Fruit fly (Drosophila melanogaster): ENCODE results near the gene CG13398.
A peak's percentile ranks its signal among the peaks of the same experiment; 100 is the strongest.

CG13398 gene

DNA sequence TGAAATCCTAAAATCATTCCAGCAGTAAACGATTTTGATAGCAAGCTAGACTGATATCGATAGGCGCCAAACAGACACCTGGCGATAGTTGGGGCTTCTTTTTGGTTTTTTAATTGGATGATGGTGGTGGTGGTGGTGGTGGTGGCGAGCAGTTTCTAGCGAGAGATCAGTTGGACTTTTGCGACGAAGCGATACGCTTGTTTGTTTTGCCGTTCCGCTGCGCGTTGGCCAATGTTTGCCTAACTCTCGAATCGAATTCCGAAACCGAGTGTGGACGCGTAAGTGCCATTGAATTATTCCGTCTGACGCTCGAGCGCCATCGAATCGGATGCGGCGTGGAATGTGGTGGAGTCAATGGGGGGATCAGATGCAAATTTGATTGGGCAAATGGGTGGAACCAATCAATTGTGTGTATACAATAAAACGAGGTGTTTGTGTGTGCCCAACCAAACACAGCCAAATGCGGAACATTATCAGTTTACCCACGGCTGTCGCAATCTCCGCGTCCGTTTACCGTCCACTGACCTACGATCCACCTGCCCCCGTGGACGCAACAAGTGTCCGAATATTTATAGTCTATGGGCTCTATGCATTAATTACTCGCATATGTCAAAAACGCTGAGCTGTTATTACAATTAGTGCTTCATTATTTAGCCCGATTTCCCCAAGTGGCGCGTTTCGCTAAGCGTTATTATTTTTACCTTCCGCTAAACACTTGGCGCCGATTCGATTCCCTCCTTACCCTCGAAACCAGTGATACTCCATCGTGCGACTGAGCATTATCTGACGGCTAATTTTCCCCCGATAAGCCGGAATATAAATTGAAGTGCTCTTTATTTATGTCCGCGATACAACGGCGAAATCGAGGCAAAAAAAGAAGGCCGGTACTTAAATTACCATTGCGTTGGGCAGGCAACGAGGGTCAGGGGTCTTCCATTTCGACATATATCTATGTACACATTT is 44.4 kb downstream of the CG13398 start, which contains the start of gene CG17292 (continued):
- TF ChIP-seq CG31441 (GFP tag; IDR thresholded peaks at IDR 0.05): 0 out of 2 replicates have a peak, but pooled peaks have one; percentile 11
- no peak for TF ChIP-seq gcm2 (GFP tag; optimal IDR thresholded peaks at IDR 0.05)
- peak; percentile 88 for TF ChIP-seq Dref (GFP tag; IDR thresholded peaks at IDR 0.05)
- TF ChIP-seq row (GFP tag; IDR thresholded peaks at IDR 0.05): peak; percentile 60
- TF ChIP-seq CG34376 (GFP tag; optimal IDR thresholded peaks at IDR 0.05): peak; percentile 79
- TF ChIP-seq CkIIα-i1 (GFP tag; IDR thresholded peaks at IDR 0.05): no peak
- no peak for TF ChIP-seq chif (GFP tag; optimal IDR thresholded peaks at IDR 0.05)
- TF ChIP-seq bowl (GFP tag; IDR thresholded peaks at IDR 0.05): peak; percentile 59; the same call in 1 of the 2 replicates
- peak; percentile 12 for TF ChIP-seq Xbp1 (GFP tag; optimal IDR thresholded peaks at IDR 0.05)
- peak; percentile 39 for TF ChIP-seq CG18011 (GFP tag; optimal IDR thresholded peaks at IDR 0.05)
- TF ChIP-seq CG3838 (GFP tag; optimal IDR thresholded peaks at IDR 0.05): no peak
- peak; percentile 61 for TF ChIP-seq CG18619 (GFP tag; optimal IDR thresholded peaks at IDR 0.05)
- TF ChIP-seq CG11723 (GFP tag; optimal IDR thresholded peaks at IDR 0.05): peak; percentile 16
- peak; percentile 87 for TF ChIP-seq Doc3 (GFP tag; IDR thresholded peaks at IDR 0.05; ENCODE audit: partially characterized antibody)
- no peak for TF ChIP-seq twi (tag; optimal IDR thresholded peaks at IDR 0.05)
- TF ChIP-seq disco-r (GFP tag; optimal IDR thresholded peaks at IDR 0.05): no peak
- peak; percentile 90 for TF ChIP-seq Jarid2 (GFP tag; optimal IDR thresholded peaks at IDR 0.05)
- peak; percentile 50 for TF ChIP-seq CG11398 (GFP tag; optimal IDR thresholded peaks at IDR 0.05)
- peak; percentile 22 for TF ChIP-seq odd (GFP tag; optimal IDR thresholded peaks at IDR 0.05)
- TF ChIP-seq sqz (GFP tag; optimal IDR thresholded peaks at IDR 0.05): no peak
- no peak for TF ChIP-seq CG15073 (GFP tag; optimal IDR thresholded peaks at IDR 0.05)
- peak; percentile 89 for TF ChIP-seq HLH4C (GFP tag; IDR thresholded peaks at IDR 0.05; ENCODE audit: partially characterized antibody)
- TF ChIP-seq CG14014 (GFP tag; IDR thresholded peaks at IDR 0.05): peak; percentile 74; the same call in 1 of the 2 replicates
- peak; percentile 33 for TF ChIP-seq CG8089 (GFP tag; optimal IDR thresholded peaks at IDR 0.05)
- peak; percentile 12 for TF ChIP-seq CG15011 (GFP tag; optimal IDR thresholded peaks at IDR 0.05)
- no peak for TF ChIP-seq CG2889 (GFP tag; IDR thresholded peaks at IDR 0.05)
- no peak for TF ChIP-seq CG4404 (GFP tag; IDR thresholded peaks at IDR 0.05)
- peak; percentile 37 for TF ChIP-seq CG4854 (GFP tag; optimal IDR thresholded peaks at IDR 0.05)
- no peak for TF ChIP-seq CG30431 (GFP tag; optimal IDR thresholded peaks at IDR 0.05)
- no peak for TF ChIP-seq nerfin-1 (tag; optimal IDR thresholded peaks at IDR 0.05)
- TF ChIP-seq Ravus (GFP tag; IDR thresholded peaks at IDR 0.05): no peak
- no peak for TF ChIP-seq HLH54F (GFP tag; optimal IDR thresholded peaks at IDR 0.05)
- TF ChIP-seq Lhr (GFP tag; optimal IDR thresholded peaks at IDR 0.05): no peak
- TF ChIP-seq crp (GFP tag; optimal IDR thresholded peaks at IDR 0.05): peak in 1 of 2 experiments; percentile 32
- TF ChIP-seq gsb-n (tag; optimal IDR thresholded peaks at IDR 0.05): peak; percentile 66
- no peak for TF ChIP-seq CG1529 (GFP tag; optimal IDR thresholded peaks at IDR 0.05)
- no peak for TF ChIP-seq slp2 (GFP tag; optimal IDR thresholded peaks at IDR 0.05)
- TF ChIP-seq CG33213 (GFP tag; optimal IDR thresholded peaks at IDR 0.05): peak; percentile 41
- no peak for TF ChIP-seq CG30403 (GFP tag; optimal IDR thresholded peaks at IDR 0.05)
- TF ChIP-seq BEAF-32 (GFP tag; optimal IDR thresholded peaks at IDR 0.05): peak; percentile 82
- TF ChIP-seq Blimp-1 (GFP tag; optimal IDR thresholded peaks at IDR 0.05): peak; percentile 32
- TF ChIP-seq tap (tag; optimal IDR thresholded peaks at IDR 0.05): peak; percentile 24
- peak; percentile 41; the same call in 1 of the 2 replicates for TF ChIP-seq Nf-YA (GFP tag; IDR thresholded peaks at IDR 0.05)
- TF ChIP-seq CG6175 (GFP tag; IDR thresholded peaks at IDR 0.05): peak; percentile 58; the same call in 2 of the 3 replicates
- TF ChIP-seq tin (GFP tag; optimal IDR thresholded peaks at IDR 0.05): no peak
- TF ChIP-seq bcd (GFP tag; optimal IDR thresholded peaks at IDR 0.05): peak; percentile 61
- TF ChIP-seq Atf-2 (GFP tag; optimal IDR thresholded peaks at IDR 0.05): no peak
- peak; percentile 19 for TF ChIP-seq CG3995 (GFP tag; optimal IDR thresholded peaks at IDR 0.05)

Data from whole organism, embryonic.